Worm (Caenorhabditis elegans): ENCODE measurements around the gene dsc-4.

Gene dsc-4

ce11 chrIV:295734-296201, 24.6 kb downstream of the dsc-4 start (continued):
- TF ChIP-seq zag-1 (tag; optimal IDR thresholded peaks at IDR 0.05) (no peak), daf-8 (GFP tag; IDR thresholded peaks at IDR 0.05) (no peak), dmd-9 (GFP tag; IDR thresholded peaks at IDR 0.05) (no peak)

- TF ChIP-seq hlh-30 (tag; optimal IDR thresholded peaks at IDR 0.05; ENCODE audit: insufficient read depth): peak; percentile 35
- peak; percentile 25 for TF ChIP-seq duxl-1 (tag; optimal IDR thresholded peaks at IDR 0.05; ENCODE audit: poor library complexity)
- TF ChIP-seq pha-4 (GFP tag; IDR thresholded peaks at IDR 0.05): peak; percentile 6; the same call in 1 of the 2 replicates
- no peak for TF ChIP-seq pha-4 (tag; optimal IDR thresholded peaks at IDR 0.05)
- no peak for TF ChIP-seq cey-2 (tag; optimal IDR thresholded peaks at IDR 0.05; ENCODE audit: borderline replicate concordance, insufficient read depth)
- no peak for TF ChIP-seq saeg-2 (GFP tag; IDR thresholded peaks at IDR 0.05)
- TF ChIP-seq F26F4.8 (GFP tag; conservative IDR thresholded peaks at IDR 0.05): no peak
- peak; percentile 28; the same call in 1 of the 2 replicates for TF ChIP-seq T26A8.4 (GFP tag; IDR thresholded peaks at IDR 0.05)
- no peak for TF ChIP-seq mdt-29 (GFP tag; IDR thresholded peaks at IDR 0.05)
- TF ChIP-seq lin-1 (GFP tag; IDR thresholded peaks at IDR 0.05): peak; percentile 38; the same call in 1 of the 2 replicates
- 0 out of 2 replicates have a peak, but pooled peaks have one; percentile 31 for TF ChIP-seq dmd-8 (GFP tag; IDR thresholded peaks at IDR 0.05)
- TF ChIP-seq nhr-76 (tag; optimal IDR thresholded peaks at IDR 0.05): no peak
- peak; percentile 30 for TF ChIP-seq hlh-11 (tag; optimal IDR thresholded peaks at IDR 0.05)
- TF ChIP-seq ceh-20 (GFP tag; IDR thresholded peaks at IDR 0.05): 0 out of 2 replicates have a peak, but pooled peaks have one; percentile 12
- TF ChIP-seq php-3 (GFP tag; IDR thresholded peaks at IDR 0.05): 0 out of 2 replicates have a peak, but pooled peaks have one; percentile 12
- TF ChIP-seq daf-16 (GFP tag; optimal IDR thresholded peaks at IDR 0.05): no peak
- TF ChIP-seq daf-16 (tag; optimal IDR thresholded peaks at IDR 0.05): peak; percentile 20
- TF ChIP-seq mes-2 (tag; optimal IDR thresholded peaks at IDR 0.05; ENCODE audit: poor library complexity, severe bottlenecking): no peak
- TF ChIP-seq dmd-6 (GFP tag; IDR thresholded peaks at IDR 0.05): peak; percentile 14; the same call in 1 of the 2 replicates
- TF ChIP-seq tra-1 (GFP tag; IDR thresholded peaks at IDR 0.05): 0 out of 2 replicates have a peak, but pooled peaks have one; percentile 6
- TF ChIP-seq dve-1 (tag; optimal IDR thresholded peaks at IDR 0.05; ENCODE audit: insufficient read depth): peak; percentile 21
- TF ChIP-seq nhr-28 (tag; optimal IDR thresholded peaks at IDR 0.05): peak; percentile 54
- TF ChIP-seq hmg-1.1 (GFP tag; IDR thresholded peaks at IDR 0.05): 0 out of 2 replicates have a peak, but pooled peaks have one; percentile 14
- TF ChIP-seq mxl-3 (GFP tag; optimal IDR thresholded peaks at IDR 0.05): peak; percentile 46
These were observed 25.6 kb downstream of the dsc-4 start for ce11 chrIV:294737-295136.

- TF ChIP-seq fos-1 (tag; optimal IDR thresholded peaks at IDR 0.05) (no peak), ceh-32 (tag; optimal IDR thresholded peaks at IDR 0.05; ENCODE audit: poor library complexity) (no peak), aha-1 (tag) (peak; percentile 88), hlh-30 (tag; optimal IDR thresholded peaks at IDR 0.05; ENCODE audit: insufficient read depth) (peak; percentile 37), duxl-1 (tag; optimal IDR thresholded peaks at IDR 0.05; ENCODE audit: poor library complexity) (no peak), sdz-12 (GFP tag; optimal IDR thresholded peaks at IDR 0.05) (no peak), nhr-11 (tag; optimal IDR thresholded peaks at IDR 0.05) (no peak), daf-16 (GFP tag; optimal IDR thresholded peaks at IDR 0.05) (peak in 1 of 2 experiments; percentile 3), daf-16 (tag; optimal IDR thresholded peaks at IDR 0.05) (peak; percentile 24), ztf-11 (tag; optimal IDR thresholded peaks at IDR 0.05) (no peak), F44E2.7 (GFP tag; IDR thresholded peaks at IDR 0.05) (no peak), lsy-2 (tag; optimal IDR thresholded peaks at IDR 0.05) (no peak), dmd-6 (GFP tag; IDR thresholded peaks at IDR 0.05) (peak; percentile 36), R02D3.7 (tag; optimal IDR thresholded peaks at IDR 0.05) (no peak), ceh-82 (tag; optimal IDR thresholded peaks at IDR 0.05) (no peak), snpc-1.2 (GFP tag; IDR thresholded peaks at IDR 0.05) (no peak), mep-1 (tag; optimal IDR thresholded peaks at IDR 0.05) (no peak), nhr-6 (tag; optimal IDR thresholded peaks at IDR 0.05) (no peak), nhr-25 (tag; optimal IDR thresholded peaks at IDR 0.05; ENCODE audit: borderline replicate concordance, insufficient read depth) (no peak), set-16 (GFP tag; IDR thresholded peaks at IDR 0.05) (0 out of 2 replicates have a peak, but pooled peaks have one; percentile 8), mxl-3 (GFP tag; optimal IDR thresholded peaks at IDR 0.05) (no peak), F10B5.3 (tag; optimal IDR thresholded peaks at IDR 0.05) (no peak), tra-1 (GFP tag; IDR thresholded peaks at IDR 0.05) (no peak), D1046.2 (GFP tag; IDR thresholded peaks at IDR 0.05) (no peak), zfp-2 (tag; optimal IDR thresholded peaks at IDR 0.05) (no peak), dmd-8 (GFP tag; IDR thresholded peaks at IDR 0.05) (no peak)
These were observed 26.2 kb downstream of the dsc-4 start for ce11 chrIV:293995-294700.
